Fruit fly (Drosophila melanogaster) whole organism, embryonic: ENCODE data around the gene Pgant8.

Source experiments
- Asciz ChIP-seq: fragments of 200-800 bp; sonication (Bioruptor generic); optimal IDR thresholded peaks from 2 replicates; lab custom pipeline; 2017; ENCODE audit warnings: missing biosample characterization, mild to moderate bottlenecking, missing genetic modification characterization, missing genetic modification reagents
- CG10267 ChIP-seq: fragments of 200-800 bp; sonication (Bioruptor generic); optimal IDR thresholded peaks from 2 replicates; lab custom pipeline; 2018; ENCODE audit warnings: missing biosample characterization, mild to moderate bottlenecking, missing genetic modification characterization, moderate library complexity
- CG10543 ChIP-seq: fragments of 200-800 bp; sonication (Bioruptor generic); optimal IDR thresholded peaks from 3 replicates; lab custom pipeline; 2017; ENCODE audit warnings: missing biosample characterization, mild to moderate bottlenecking, missing genetic modification characterization, moderate library complexity
- CG11560 ChIP-seq: fragments of 200-800 bp; sonication (Bioruptor generic); IDR thresholded peaks from 3 replicates; pipeline ENCODE4 v1.3.6; 2022; ENCODE audit warnings: missing biosample characterization, missing genetic modification characterization
- CG12155 ChIP-seq: fragments of 200-800 bp; sonication (Bioruptor generic); optimal IDR thresholded peaks from 3 replicates; lab custom pipeline; 2016; ENCODE audit warnings: missing biosample characterization, missing genetic modification characterization
- CG16779 ChIP-seq: fragments of 200-800 bp; sonication (Bioruptor generic); IDR thresholded peaks from 2 replicates; pipeline ENCODE4 v1.3.6; 2022; ENCODE audit warnings: missing biosample characterization, missing genetic modification characterization
- CG31388 ChIP-seq: fragments of 200-800 bp; sonication (Bioruptor generic); optimal IDR thresholded peaks from 2 replicates; lab custom pipeline; 2016; ENCODE audit warnings: missing biosample characterization, missing genetic modification characterization
- CG33557 ChIP-seq: fragments of 200-800 bp; sonication (Bioruptor generic); optimal IDR thresholded peaks from 2 replicates; lab custom pipeline; 2019; ENCODE audit warnings: missing biosample characterization, mild to moderate bottlenecking, missing genetic modification characterization, moderate library complexity
- CG3407 ChIP-seq: fragments of 200-800 bp; sonication (Bioruptor generic); optimal IDR thresholded peaks from 2 replicates; lab custom pipeline; 2018; ENCODE audit warnings: missing biosample characterization, mild to moderate bottlenecking, missing genetic modification characterization
- CG34224 ChIP-seq: fragments of 200-800 bp; sonication (Bioruptor generic); IDR thresholded peaks from 3 replicates; pipeline ENCODE4 v1.3.6; 2022; ENCODE audit warnings: missing biosample characterization, missing genetic modification characterization; ENCODE audit not compliant: partially characterized antibody
- CG3726 ChIP-seq: fragments of 200-800 bp; sonication (Bioruptor generic); IDR thresholded peaks from 3 replicates; pipeline ENCODE4, ENCODE4 v1.3.6; 2022; ENCODE audit warnings: missing biosample characterization, missing genetic modification characterization
- CG4424 ChIP-seq: fragments of 200-800 bp; sonication (Bioruptor generic); optimal IDR thresholded peaks from 3 replicates; lab custom pipeline; 2016; ENCODE audit warnings: missing biosample characterization, missing genetic modification characterization
- CG5953 ChIP-seq: fragments of 200-800 bp; sonication (Bioruptor generic); IDR thresholded peaks from 2 replicates; pipeline ENCODE4 v1.3.6; 2022; ENCODE audit warnings: missing biosample characterization, missing genetic modification characterization
- CG7372 ChIP-seq: fragments of 200-800 bp; sonication (Bioruptor generic); IDR thresholded peaks from 2 replicates; pipeline ENCODE4 v1.3.6; 2022; ENCODE audit warnings: missing biosample characterization, missing genetic modification characterization
- CkIIα-i1 ChIP-seq: fragments of 200-800 bp; sonication (Bioruptor generic); IDR thresholded peaks from 2 replicates; pipeline ENCODE4 v1.3.6; 2022; ENCODE audit warnings: missing biosample characterization, missing genetic modification characterization
- Doc3 ChIP-seq: fragments of 200-800 bp; sonication (Bioruptor generic); IDR thresholded peaks from 3 replicates; pipeline ENCODE4 v1.3.6; 2022; ENCODE audit warnings: missing biosample characterization, missing genetic modification characterization; ENCODE audit not compliant: partially characterized antibody
- E2f2 ChIP-seq: fragments of 200-800 bp; sonication (Bioruptor generic); IDR thresholded peaks from 2 replicates; pipeline ENCODE4 v1.3.6; 2022; ENCODE audit warnings: missing biosample characterization, missing genetic modification characterization
- Elba2 ChIP-seq: fragments of 200-800 bp; sonication (Bioruptor generic); optimal IDR thresholded peaks from 3 replicates; lab custom pipeline; 2016; ENCODE audit warnings: missing biosample characterization, missing genetic modification characterization
- HLH54F ChIP-seq: fragments of 200-800 bp; sonication (Bioruptor generic); optimal IDR thresholded peaks from 3 replicates; lab custom pipeline; 2016; ENCODE audit warnings: missing biosample characterization, missing genetic modification characterization
- Hsf ChIP-seq: fragments of 200-800 bp; sonication (Bioruptor generic); optimal IDR thresholded peaks from 3 replicates; lab custom pipeline; 2016; ENCODE audit warnings: missing biosample characterization, missing genetic modification characterization
- Kr ChIP-seq: fragments of 200-800 bp; sonication (Bioruptor generic); optimal IDR thresholded peaks from 2 replicates; lab custom pipeline; 2017; ENCODE audit warnings: missing biosample characterization, mild to moderate bottlenecking, missing genetic modification characterization
- NK7.1 ChIP-seq: fragments of 200-800 bp; sonication (Bioruptor generic); optimal IDR thresholded peaks from 3 replicates; lab custom pipeline; 2016; ENCODE audit warnings: missing biosample characterization, missing genetic modification characterization
- Neu2 ChIP-seq: fragments of 200-800 bp; sonication (Bioruptor generic); optimal IDR thresholded peaks from 3 replicates; lab custom pipeline; 2016; ENCODE audit warnings: missing biosample characterization, missing genetic modification characterization, borderline replicate concordance
- Optix ChIP-seq: fragments of 200-800 bp; sonication (Bioruptor generic); IDR thresholded peaks from 3 replicates; pipeline ENCODE4 v1.3.6; 2022; ENCODE audit warnings: missing biosample characterization, missing genetic modification characterization
- abd-A ChIP-seq: fragments of 200-800 bp; sonication (Bioruptor generic); optimal IDR thresholded peaks from 3 replicates; lab custom pipeline; 2019; ENCODE audit warnings: missing biosample characterization, mild to moderate bottlenecking, missing genetic modification characterization, moderate library complexity
- ac ChIP-seq: fragments of 200-800 bp; sonication (Bioruptor generic); optimal IDR thresholded peaks from 3 replicates; lab custom pipeline; 2017; ENCODE audit warnings: missing biosample characterization, mild to moderate bottlenecking, missing genetic modification characterization
- bsh ChIP-seq, 2 experiments: fragments of 200-800 bp; sonication (Bioruptor generic); optimal IDR thresholded peaks; 2 replicates each; lab custom pipeline; 2017 to 2018; ENCODE audit warnings: mild to moderate bottlenecking in 2 of 2, missing biosample characterization in 2 of 2, missing genetic modification characterization in 2 of 2, moderate library complexity in 1 of 2
- caup ChIP-seq: fragments of 200-800 bp; sonication (Bioruptor generic); optimal IDR thresholded peaks from 3 replicates; lab custom pipeline; 2017; ENCODE audit warnings: missing biosample characterization, mild to moderate bottlenecking, missing genetic modification characterization, moderate library complexity; ENCODE audit not compliant: severe bottlenecking
- chinmo ChIP-seq: fragments of 200-800 bp; sonication (Bioruptor generic); IDR thresholded peaks from 4 replicates; pipeline ENCODE4 v1.3.6; 2022; ENCODE audit warnings: missing biosample characterization, missing genetic modification characterization; ENCODE audit not compliant: partially characterized antibody
- dmrt11E ChIP-seq: fragments of 200-800 bp; sonication (Bioruptor generic); optimal IDR thresholded peaks from 3 replicates; lab custom pipeline; 2018; ENCODE audit warnings: missing biosample characterization, mild to moderate bottlenecking, missing genetic modification characterization, moderate library complexity
- fru ChIP-seq: fragments of >200 bp; optimal IDR thresholded peaks from 2 replicates; lab custom pipeline; 2017
- gcm2 ChIP-seq: fragments of 200-800 bp; sonication (Bioruptor generic); optimal IDR thresholded peaks from 2 replicates; lab custom pipeline; 2016; ENCODE audit warnings: missing biosample characterization, missing genetic modification characterization
- h ChIP-seq: fragments of >200 bp; optimal IDR thresholded peaks from 2 replicates; lab custom pipeline; 2017
- ham ChIP-seq: fragments of 200-800 bp; sonication (Bioruptor generic); IDR thresholded peaks from 2 replicates; pipeline ENCODE4 v1.3.6; 2022; ENCODE audit warnings: missing biosample characterization, missing genetic modification characterization
- ind ChIP-seq: fragments of 200-800 bp; sonication (Bioruptor generic); optimal IDR thresholded peaks from 3 replicates; lab custom pipeline; 2016; ENCODE audit warnings: missing biosample characterization, missing genetic modification characterization
- lov ChIP-seq, 2 experiments: fragments of 200-800 bp in 1 of 2; fragments of >200 bp in 1 of 2; sonication (Bioruptor generic) in 1 of 2; IDR thresholded peaks in 1 of 2; optimal IDR thresholded peaks in 1 of 2; 2 replicates in 1 of 2; 3 replicates in 1 of 2; pipeline versions ENCODE4 v1.3.6 to Lab custom; 2017 to 2022; ENCODE audit warnings: missing biosample characterization in 1 of 2, missing genetic modification characterization in 1 of 2
- nerfin-2 ChIP-seq: fragments of 200-800 bp; sonication (Bioruptor generic); IDR thresholded peaks from 2 replicates; pipeline ENCODE4 v1.3.6; 2022; ENCODE audit warnings: missing biosample characterization, missing genetic modification characterization; ENCODE audit not compliant: partially characterized antibody
- oc ChIP-seq: fragments of 200-800 bp; sonication (Bioruptor generic); optimal IDR thresholded peaks from 2 replicates; lab custom pipeline; 2018; ENCODE audit warnings: missing biosample characterization, mild to moderate bottlenecking, missing genetic modification characterization, moderate library complexity
- onecut ChIP-seq: fragments of 200-800 bp; sonication (Bioruptor generic); IDR thresholded peaks from 2 replicates; pipeline ENCODE4 v1.3.6; 2022; ENCODE audit warnings: missing biosample characterization, missing genetic modification characterization
- org-1 ChIP-seq: fragments of 200-800 bp; sonication (Bioruptor generic); optimal IDR thresholded peaks from 2 replicates; lab custom pipeline; 2017; ENCODE audit warnings: missing biosample characterization, missing genetic modification characterization
- otp ChIP-seq: fragments of 200-800 bp; sonication (Bioruptor generic); IDR thresholded peaks from 3 replicates; pipeline ENCODE4, ENCODE4 v1.3.6; 2022; ENCODE audit warnings: missing biosample characterization, missing genetic modification characterization
- pb ChIP-seq: fragments of 200-800 bp; sonication (Bioruptor generic); optimal IDR thresholded peaks from 3 replicates; lab custom pipeline; 2016; ENCODE audit warnings: missing biosample characterization, missing genetic modification characterization
- pho ChIP-seq: fragments of 200-800 bp; sonication (Bioruptor generic); optimal IDR thresholded peaks from 2 replicates; lab custom pipeline; 2016; ENCODE audit warnings: missing biosample characterization, missing genetic modification characterization
- pros ChIP-seq: fragments of 200-800 bp; sonication (Bioruptor generic); optimal IDR thresholded peaks from 3 replicates; lab custom pipeline; 2019; ENCODE audit warnings: missing biosample characterization, mild to moderate bottlenecking, missing genetic modification characterization, moderate library complexity
- pzg ChIP-seq: fragments of 200-800 bp; sonication (Bioruptor generic); optimal IDR thresholded peaks from 3 replicates; lab custom pipeline; 2018; ENCODE audit warnings: missing biosample characterization, mild to moderate bottlenecking, missing genetic modification characterization, moderate library complexity
- tin ChIP-seq: fragments of 200-800 bp; sonication (Bioruptor generic); optimal IDR thresholded peaks from 3 replicates; lab custom pipeline; 2016; ENCODE audit warnings: missing biosample characterization, missing genetic modification characterization
- trem ChIP-seq: fragments of 200-800 bp; optimal IDR thresholded peaks from 3 replicates; lab custom pipeline; 2019; ENCODE audit warnings: missing biosample characterization, mild to moderate bottlenecking, missing genetic modification characterization, moderate library complexity
- unpg ChIP-seq: fragments of 200-800 bp; sonication (Bioruptor generic); optimal IDR thresholded peaks from 3 replicates; lab custom pipeline; 2018; ENCODE audit warnings: missing biosample characterization, mild to moderate bottlenecking, missing genetic modification characterization, moderate library complexity
- zfh1 ChIP-seq: fragments of 200-800 bp; sonication (Bioruptor generic); IDR thresholded peaks from 3 replicates; pipeline ENCODE4 v1.3.6; 2022; ENCODE audit warnings: missing biosample characterization, missing genetic modification characterization

Pgant8 gene

DNA sequence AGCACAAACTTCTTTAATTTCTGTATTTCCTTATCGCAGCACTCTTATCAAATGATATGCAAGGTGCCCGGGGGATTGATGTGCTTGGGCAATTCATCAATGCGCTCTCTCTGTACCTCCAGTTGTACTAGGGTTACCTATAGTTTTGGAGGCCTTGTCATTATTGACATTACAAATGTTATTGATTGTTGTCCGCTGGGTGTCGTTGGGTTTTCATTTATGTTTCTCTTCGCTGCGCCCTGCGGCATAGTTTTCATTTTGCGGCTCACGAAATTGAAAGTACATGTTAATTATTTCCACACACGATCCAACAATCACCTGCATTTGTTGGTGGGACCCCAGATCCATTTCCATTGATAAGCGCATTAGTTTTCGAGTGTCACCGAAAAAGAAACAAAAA, 22.5 kb downstream of the Pgant8 start (continued):
- TF ChIP-seq CG33557 (GFP tag; lab: Kevin White, UChicago) (peak; percentile 53), onecut (GFP tag; lab: Robert Waterston, UW) (peak; percentile 40; the same call in 1 of the 2 replicates), pb (GFP tag; lab: Kevin White, UChicago) (no peak), pros (GFP tag; lab: Kevin White, UChicago) (no peak), CG3726 (GFP tag; lab: Robert Waterston, UW) (no peak), pho (GFP tag; lab: Kevin White, UChicago) (no peak), oc (tag; lab: Kevin White, UChicago) (peak; percentile 28), tin (GFP tag; lab: Kevin White, UChicago) (no peak), fru (lab: Kevin White, UChicago) (no peak), Elba2 (GFP tag; lab: Kevin White, UChicago) (no peak), dmrt11E (tag; lab: Kevin White, UChicago) (peak; percentile 6), ac (GFP tag; lab: Kevin White, UChicago) (no peak), CG10543 (GFP tag; lab: Kevin White, UChicago) (peak; percentile 34), CG12155 (GFP tag; lab: Kevin White, UChicago) (no peak), abd-A (tag; lab: Kevin White, UChicago) (no peak), CG10267 (tag; lab: Kevin White, UChicago) (no peak), CG3407 (GFP tag; lab: Kevin White, UChicago) (peak; percentile 45), otp (GFP tag; lab: Robert Waterston, UW) (peak; percentile 56; the same call in 1 of the 3 replicates), Asciz (peak; percentile 36), unpg (peak; percentile 5), h (lab: Kevin White, UChicago) (no peak), NK7.1 (GFP tag; lab: Kevin White, UChicago) (no peak), CG31388 (GFP tag; lab: Kevin White, UChicago) (no peak), pzg (GFP tag; lab: Kevin White, UChicago) (no peak), CG16779 (no peak), org-1 (no peak)
- TF ChIP-seq, all 482 proteins: peak for 47

DNA sequence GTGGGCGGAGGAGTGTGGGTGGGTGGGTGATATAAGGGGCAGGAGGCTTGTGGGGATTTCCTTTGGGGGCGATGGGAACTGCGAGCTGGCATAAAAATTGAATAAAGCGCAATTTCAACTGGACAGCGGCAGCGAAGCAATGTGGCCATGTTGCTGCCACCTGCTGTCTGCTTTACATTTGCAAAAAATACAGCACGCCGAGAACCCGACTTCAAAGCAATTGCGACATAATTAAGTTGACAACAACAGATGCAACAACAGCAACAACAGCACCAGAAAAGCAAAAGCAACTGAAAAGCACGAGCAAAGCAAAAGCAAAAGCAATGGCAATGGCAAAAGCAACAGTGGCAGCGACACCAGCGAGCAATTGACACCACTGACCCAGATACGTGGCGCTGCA, 24.5 kb downstream of the Pgant8 start:
- TF ChIP-seq lov (optimal IDR thresholded peaks at IDR 0.05; lab: Kevin White, UChicago), result no peak
- 0 out of 3 replicates have a peak, but pooled peaks have one; percentile 55 for TF ChIP-seq lov (GFP tag; IDR thresholded peaks at IDR 0.05; lab: Robert Waterston, UW)
- TF ChIP-seq CkIIα-i1 (GFP tag; lab: Robert Waterston, UW), result no peak
- no peak for TF ChIP-seq Doc3 (GFP tag; lab: Robert Waterston, UW)
- no peak for TF ChIP-seq trem
- no peak for TF ChIP-seq caup (GFP tag; lab: Kevin White, UChicago)
- TF ChIP-seq zfh1, result 0 out of 3 replicates have a peak, but pooled peaks have one; percentile 48
- TF ChIP-seq Kr (GFP tag; lab: Kevin White, UChicago), result no peak
- TF ChIP-seq pho (GFP tag; lab: Kevin White, UChicago), result no peak
- no peak for TF ChIP-seq gcm2 (GFP tag; lab: Kevin White, UChicago)
- no peak for TF ChIP-seq CG34224
- no peak for TF ChIP-seq CG4424 (GFP tag; lab: Kevin White, UChicago)
- TF ChIP-seq CG5953 (GFP tag; lab: Robert Waterston, UW), result 0 out of 2 replicates have a peak, but pooled peaks have one; percentile 22
- no peak for TF ChIP-seq nerfin-2 (GFP tag; lab: Robert Waterston, UW)
- TF ChIP-seq Optix (GFP tag; lab: Robert Waterston, UW), result no peak
- TF ChIP-seq CG7372 (GFP tag; lab: Robert Waterston, UW), result no peak
- TF ChIP-seq CG11560 (tag; lab: Robert Waterston, UW), result 0 out of 3 replicates have a peak, but pooled peaks have one; percentile 11
- TF ChIP-seq chinmo (GFP tag; lab: Robert Waterston, UW), result no peak
- no peak for TF ChIP-seq HLH54F
- no peak for TF ChIP-seq ind (GFP tag; lab: Kevin White, UChicago)
- TF ChIP-seq bsh (GFP tag; optimal IDR thresholded peaks at IDR 0.05; lab: Kevin White, UChicago), result no peak
- no peak for TF ChIP-seq E2f2 (GFP tag; lab: Robert Waterston, UW)
- TF ChIP-seq Hsf (GFP tag; lab: Kevin White, UChicago), result no peak
- no peak for TF ChIP-seq Neu2
- TF ChIP-seq CG10267 (tag; lab: Kevin White, UChicago), result no peak
- no peak for TF ChIP-seq ham (GFP tag; lab: Robert Waterston, UW)
- no peak for TF ChIP-seq CG16779
